Fruit fly (Drosophila melanogaster): ENCODE data around the gene RpL7-like.

The RpL7-like gene

DNA sequence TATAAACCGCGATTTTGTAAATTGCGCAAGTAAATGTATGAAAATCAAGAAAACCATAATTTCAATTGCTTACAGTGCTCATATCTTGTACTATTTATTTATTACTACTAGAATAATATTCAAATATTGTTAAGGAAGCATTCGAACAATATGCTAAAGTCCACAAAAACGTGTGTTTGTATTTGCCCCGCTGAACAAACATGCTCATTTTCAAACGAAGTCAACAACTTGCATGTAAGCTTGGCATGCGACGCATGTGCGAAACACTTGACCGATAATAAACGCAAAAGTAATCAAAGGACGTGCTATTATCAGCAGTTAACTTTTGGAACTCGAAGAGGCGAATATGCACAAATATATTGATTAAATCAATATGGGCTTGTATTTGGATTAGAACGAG is 34.9 kb upstream of the RpL7-like start (continued):
- TF ChIP-seq dpn (GFP tag; optimal IDR thresholded peaks at IDR 0.05) = peak; percentile 32 to 53
- peak; percentile 71 for TF ChIP-seq odd (GFP tag; optimal IDR thresholded peaks at IDR 0.05)
- TF ChIP-seq tgo (GFP tag; IDR thresholded peaks at IDR 0.05) = no peak
- TF ChIP-seq CG30431 (GFP tag; optimal IDR thresholded peaks at IDR 0.05) = no peak
- peak; percentile 61 for TF ChIP-seq gcm (GFP tag; optimal IDR thresholded peaks at IDR 0.05)
- TF ChIP-seq CG11398 (GFP tag; optimal IDR thresholded peaks at IDR 0.05) = peak; percentile 54
- TF ChIP-seq CG4730 (GFP tag; IDR thresholded peaks at IDR 0.05) = no peak
- TF ChIP-seq tio (GFP tag; optimal IDR thresholded peaks at IDR 0.05) = no peak
- TF ChIP-seq CG12769 (tag; optimal IDR thresholded peaks at IDR 0.05) = no peak
- TF ChIP-seq CG7372 (GFP tag; IDR thresholded peaks at IDR 0.05) = no peak
- TF ChIP-seq unpg (GFP tag; optimal IDR thresholded peaks at IDR 0.05) = peak; percentile 75
- peak; percentile 46 for TF ChIP-seq CG11504 (tag; optimal IDR thresholded peaks at IDR 0.05)
- TF ChIP-seq sug (tag; optimal IDR thresholded peaks at IDR 0.05) = no peak
- TF ChIP-seq CG7987 (GFP tag; optimal IDR thresholded peaks at IDR 0.05) = peak; percentile 91
- no peak for TF ChIP-seq Hr78 (GFP tag; optimal IDR thresholded peaks at IDR 0.05)
- TF ChIP-seq Six4 (GFP tag; optimal IDR thresholded peaks at IDR 0.05) = peak; percentile 34
- TF ChIP-seq bab2 (GFP tag; optimal IDR thresholded peaks at IDR 0.05) = peak; percentile 84
- TF ChIP-seq scrt (GFP tag; optimal IDR thresholded peaks at IDR 0.05) = peak; percentile 40
- TF ChIP-seq her (GFP tag; optimal IDR thresholded peaks at IDR 0.05) = no peak
- TF ChIP-seq fd64A (GFP tag; optimal IDR thresholded peaks at IDR 0.05) = peak; percentile 84
- TF ChIP-seq CoRest (tag; optimal IDR thresholded peaks at IDR 0.05) = peak; percentile 64
- no peak for TF ChIP-seq Ptx1 (GFP tag; IDR thresholded peaks at IDR 0.05)
- no peak for TF ChIP-seq Scr (GFP tag; IDR thresholded peaks at IDR 0.05; ENCODE audit: partially characterized antibody)
- no peak for TF ChIP-seq stc (GFP tag; IDR thresholded peaks at IDR 0.05)

DNA sequence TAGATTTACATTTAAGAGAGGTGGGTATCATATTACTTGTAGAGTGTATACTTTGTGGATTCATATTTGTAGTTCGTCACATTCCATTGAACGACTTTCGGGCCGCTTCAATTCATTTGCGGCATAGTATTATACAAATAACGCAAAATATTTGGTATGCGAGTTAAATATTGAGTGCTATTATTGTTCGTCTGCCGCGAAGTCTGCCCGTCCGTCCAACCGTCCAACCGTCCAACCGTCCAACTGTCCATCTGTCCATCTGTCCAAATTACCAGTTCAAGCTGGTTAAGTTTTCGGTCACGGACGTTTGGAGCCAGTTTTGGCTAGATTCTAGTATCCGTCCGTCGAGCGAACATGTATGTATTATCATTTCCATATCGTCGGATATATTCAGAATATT is 32.0 kb upstream of the RpL7-like start:
- TF ChIP-seq CG8281 (tag; optimal IDR thresholded peaks at IDR 0.05) = peak; percentile 85
- TF ChIP-seq sd (tag; optimal IDR thresholded peaks at IDR 0.05) = peak; percentile 80
- TF ChIP-seq CG1529 (GFP tag; optimal IDR thresholded peaks at IDR 0.05) = no peak
- TF ChIP-seq CG6813 (GFP tag; optimal IDR thresholded peaks at IDR 0.05) = no peak
- TF ChIP-seq Med (GFP tag) = peak; percentile 25
- no peak for TF ChIP-seq CG17361 (GFP tag; IDR thresholded peaks at IDR 0.05)
- TF ChIP-seq CG5180 (GFP tag; optimal IDR thresholded peaks at IDR 0.05) = peak; percentile 3
- peak; percentile 32 for TF ChIP-seq CG13894 (tag; optimal IDR thresholded peaks at IDR 0.05)
- TF ChIP-seq nau (GFP tag; optimal IDR thresholded peaks at IDR 0.05) = no peak
- TF ChIP-seq gem (tag; optimal IDR thresholded peaks at IDR 0.05) = peak; percentile 82

DNA sequence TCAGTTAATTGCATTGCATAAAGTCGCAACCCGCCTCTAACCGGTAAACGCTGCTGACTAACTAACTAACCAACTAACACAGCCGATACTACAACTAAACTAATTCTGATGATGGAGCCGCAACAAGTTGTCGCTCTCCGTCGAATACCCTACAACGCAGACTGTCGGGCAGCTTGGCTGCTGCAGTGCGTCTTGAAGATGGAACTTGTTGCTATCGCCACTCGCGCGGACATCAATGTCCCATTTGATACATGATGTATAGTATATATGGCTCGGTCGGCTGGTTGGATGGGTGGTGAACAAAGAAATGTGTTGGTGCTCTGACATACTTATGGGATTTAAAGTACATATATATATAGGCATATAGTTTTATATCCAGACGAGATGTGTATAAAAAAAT is 30.6 kb upstream of the RpL7-like start:
- no peak for TF ChIP-seq Sry-δ (GFP tag; optimal IDR thresholded peaks at IDR 0.05)
- TF ChIP-seq Bteb2 (GFP tag; optimal IDR thresholded peaks at IDR 0.05) = no peak
- TF ChIP-seq CG16813 (GFP tag; IDR thresholded peaks at IDR 0.05; ENCODE audit: partially characterized antibody) = no peak
- TF ChIP-seq E2f2 (GFP tag; IDR thresholded peaks at IDR 0.05) = peak; percentile 11; the same call in 1 of the 2 replicates
- no peak for TF ChIP-seq CG10979 (tag; optimal IDR thresholded peaks at IDR 0.05)
- TF ChIP-seq CG9932 (GFP tag; IDR thresholded peaks at IDR 0.05) = peak; percentile 33; the same call in 1 of the 2 replicates
- TF ChIP-seq Tbp (GFP tag; optimal IDR thresholded peaks at IDR 0.05) = no peak
- no peak for TF ChIP-seq Elba2 (GFP tag; optimal IDR thresholded peaks at IDR 0.05)
- no peak for TF ChIP-seq gce (GFP tag; IDR thresholded peaks at IDR 0.05)
- TF ChIP-seq CG15479 (GFP tag; optimal IDR thresholded peaks at IDR 0.05) = no peak
- TF ChIP-seq Fer2 (tag; optimal IDR thresholded peaks at IDR 0.05) = no peak
- no peak for TF ChIP-seq Optix (GFP tag; IDR thresholded peaks at IDR 0.05)
- no peak for TF ChIP-seq Trl (optimal IDR thresholded peaks at IDR 0.05)
- no peak for TF ChIP-seq Trl (GFP tag; optimal IDR thresholded peaks at IDR 0.05)
- no peak for TF ChIP-seq CG11723 (GFP tag; optimal IDR thresholded peaks at IDR 0.05)
- no peak for TF ChIP-seq CG6854 (GFP tag; optimal IDR thresholded peaks at IDR 0.05)
- no peak for TF ChIP-seq sens (GFP tag)
- no peak for TF ChIP-seq btn (GFP tag; optimal IDR thresholded peaks at IDR 0.05)

All from whole organism, embryonic.